Fruit fly (Drosophila melanogaster): Measurements from ENCODE around the gene swm.
A peak's percentile ranks its signal among the peaks of the same experiment; 100 is the strongest.

Gene swm

dm6 chr2L:19537779-19538456 is 44.9 kb downstream of the swm start, which contains the start of gene CG13082 (continued):
- no peak for TF ChIP-seq CG6683 (GFP tag; optimal IDR thresholded peaks at IDR 0.05)
- peak; percentile 48 for TF ChIP-seq CG10209 (GFP tag; optimal IDR thresholded peaks at IDR 0.05)
- no peak for TF ChIP-seq z (GFP tag; IDR thresholded peaks at IDR 0.05)
- TF ChIP-seq CG17568 (GFP tag; optimal IDR thresholded peaks at IDR 0.05), result peak; percentile 5
- TF ChIP-seq klu (GFP tag; IDR thresholded peaks at IDR 0.05), result no peak
- no peak for TF ChIP-seq h (optimal IDR thresholded peaks at IDR 0.05)
- TF ChIP-seq kah (GFP tag; optimal IDR thresholded peaks at IDR 0.05), result no peak
- no peak for TF ChIP-seq fd3F (GFP tag; optimal IDR thresholded peaks at IDR 0.05)
- no peak for TF ChIP-seq CG4404 (GFP tag; IDR thresholded peaks at IDR 0.05)
- no peak for TF ChIP-seq ase (GFP tag; IDR thresholded peaks at IDR 0.05)
- no peak for TF ChIP-seq pan (optimal IDR thresholded peaks at IDR 0.05)
- no peak for TF ChIP-seq pan (GFP tag; optimal IDR thresholded peaks at IDR 0.05 in 1 of 2, IDR thresholded peaks at IDR 0.05 in 1 of 2)
- TF ChIP-seq CG33557 (GFP tag; optimal IDR thresholded peaks at IDR 0.05), result peak; percentile 57
- TF ChIP-seq CG9215 (GFP tag; IDR thresholded peaks at IDR 0.05), result no peak
- no peak for TF ChIP-seq pros (GFP tag; optimal IDR thresholded peaks at IDR 0.05)
- TF ChIP-seq D19B (GFP tag; optimal IDR thresholded peaks at IDR 0.05), result no peak
- peak; percentile 26 for TF ChIP-seq CG8290 (GFP tag; optimal IDR thresholded peaks at IDR 0.05)
- no peak for TF ChIP-seq CG8290 (tag; optimal IDR thresholded peaks at IDR 0.05)
- no peak for TF ChIP-seq lab (GFP tag; optimal IDR thresholded peaks at IDR 0.05)
- no peak for TF ChIP-seq CG10654 (GFP tag; optimal IDR thresholded peaks at IDR 0.05)
- no peak for TF ChIP-seq mld (GFP tag; IDR thresholded peaks at IDR 0.05; ENCODE audit: partially characterized antibody)
- no peak for TF ChIP-seq CG5953 (GFP tag; IDR thresholded peaks at IDR 0.05)
- TF ChIP-seq CG10366 (GFP tag; IDR thresholded peaks at IDR 0.05), result no peak; the same call in 1 of the 2 replicates
- TF ChIP-seq NC2β (GFP tag; optimal IDR thresholded peaks at IDR 0.05), result no peak
- TF ChIP-seq fd64A (GFP tag; optimal IDR thresholded peaks at IDR 0.05), result no peak
- no peak for TF ChIP-seq usp (GFP tag; optimal IDR thresholded peaks at IDR 0.05)
- peak; percentile 28 for TF ChIP-seq pho (GFP tag; optimal IDR thresholded peaks at IDR 0.05)
- TF ChIP-seq Awh (GFP tag; IDR thresholded peaks at IDR 0.05), result peak; percentile 27; the same call in 1 of the 2 replicates
- no peak for TF ChIP-seq emc (GFP tag; optimal IDR thresholded peaks at IDR 0.05)
- peak; percentile 60 for TF ChIP-seq CG10267 (tag; optimal IDR thresholded peaks at IDR 0.05)
- peak; percentile 23 for TF ChIP-seq Six4 (GFP tag; optimal IDR thresholded peaks at IDR 0.05)
- no peak for TF ChIP-seq Nf-YA (GFP tag; IDR thresholded peaks at IDR 0.05)
- no peak for TF ChIP-seq GATAe (GFP tag; conservative IDR thresholded peaks at IDR 0.05)
- TF ChIP-seq CG7786 (GFP tag; optimal IDR thresholded peaks at IDR 0.05), result no peak
- peak; percentile 78 for TF ChIP-seq nmo (GFP tag; optimal IDR thresholded peaks at IDR 0.05)
- TF ChIP-seq ara (GFP tag; IDR thresholded peaks at IDR 0.05), result peak; percentile 51; the same call in 1 of the 2 replicates
- peak; percentile 36 for TF ChIP-seq CG5245 (GFP tag; optimal IDR thresholded peaks at IDR 0.05)
- no peak for TF ChIP-seq Fer1 (GFP tag; optimal IDR thresholded peaks at IDR 0.05)
- no peak for TF ChIP-seq CG15073 (GFP tag; optimal IDR thresholded peaks at IDR 0.05)
- peak; percentile 85 for TF ChIP-seq CG10979 (tag; optimal IDR thresholded peaks at IDR 0.05)
- TF ChIP-seq CG7372 (GFP tag; IDR thresholded peaks at IDR 0.05), result no peak
- TF ChIP-seq CG18011 (GFP tag; optimal IDR thresholded peaks at IDR 0.05), result no peak
- no peak for TF ChIP-seq CG11695 (GFP tag; IDR thresholded peaks at IDR 0.05)
- TF ChIP-seq ssp (GFP tag; IDR thresholded peaks at IDR 0.05), result 0 out of 2 replicates have a peak, but pooled peaks have one; percentile 26
- TF ChIP-seq chif (GFP tag; optimal IDR thresholded peaks at IDR 0.05), result peak; percentile 39 to 51
- peak; percentile 64 for TF ChIP-seq CG13424 (tag; optimal IDR thresholded peaks at IDR 0.05)
- TF ChIP-seq Fer2 (tag; optimal IDR thresholded peaks at IDR 0.05), result no peak
- TF ChIP-seq CG10462 (GFP tag; optimal IDR thresholded peaks at IDR 0.05), result peak; percentile 14
- no peak for TF ChIP-seq dati (GFP tag; IDR thresholded peaks at IDR 0.05)
- no peak for TF ChIP-seq CG18764 (GFP tag; optimal IDR thresholded peaks at IDR 0.05)
- TF ChIP-seq CG31441 (GFP tag; IDR thresholded peaks at IDR 0.05), result peak; percentile 63
- peak; percentile 20 for TF ChIP-seq tap (tag; optimal IDR thresholded peaks at IDR 0.05)

Data from whole organism, embryonic.